Worm (Caenorhabditis elegans) whole organism, L4/young adult: ENCODE results near the gene ctns-1.

Experiments used
- W03F9.2 ChIP-seq: fragments of 150-350 bp; optimal IDR thresholded peaks from 2 replicates; lab custom pipeline; 2014; ENCODE audit warnings: missing biosample characterization, missing genetic modification characterization
- dao-5 ChIP-seq: sonication (generic microtip); optimal IDR thresholded peaks from 2 replicates; lab custom pipeline; 2016; ENCODE audit warnings: missing genotype, missing genetic modification characterization, moderate library complexity, missing compliant biosample characterization
- him-1 ChIP-seq: sonication (generic microtip); optimal IDR thresholded peaks from 2 replicates; lab custom pipeline; 2016; ENCODE audit warnings: missing genotype, missing genetic modification reagents, missing genetic modification characterization, missing compliant biosample characterization

- TF ChIP-seq him-1 (no peak), W03F9.2 (tag; lab: Kevin White, UChicago) (no peak), dao-5 (tag; lab: Kevin White, UChicago) (no peak)
Observed at ce11 chrII:8092537-8092936, 44.2 kb downstream of the ctns-1 start, which contains the start of gene ltd-1.
